Fruit fly (Drosophila melanogaster) Kc167 (cell line): ENCODE results near the gene CG14893.

Experiments used
- Myc ChIP-seq: fragments of >200 bp; optimal IDR thresholded peaks from 2 replicates; lab custom pipeline; 2017; ENCODE audit warnings: missing external identifiers
- h ChIP-seq: fragments of >200 bp; optimal IDR thresholded peaks from 3 replicates; lab custom pipeline; 2018; ENCODE audit warnings: missing external identifiers

dm6 chr3R:16625844-16626430, 5.4 kb downstream of the CG14893 start:
- TF ChIP-seq h (lab: Kevin White, UChicago) (no peak), Myc (lab: Kevin White, UChicago) (no peak)
